3 fruit fly cellular contexts compared by ENCODE assay signal in the genomic region with DNA sequence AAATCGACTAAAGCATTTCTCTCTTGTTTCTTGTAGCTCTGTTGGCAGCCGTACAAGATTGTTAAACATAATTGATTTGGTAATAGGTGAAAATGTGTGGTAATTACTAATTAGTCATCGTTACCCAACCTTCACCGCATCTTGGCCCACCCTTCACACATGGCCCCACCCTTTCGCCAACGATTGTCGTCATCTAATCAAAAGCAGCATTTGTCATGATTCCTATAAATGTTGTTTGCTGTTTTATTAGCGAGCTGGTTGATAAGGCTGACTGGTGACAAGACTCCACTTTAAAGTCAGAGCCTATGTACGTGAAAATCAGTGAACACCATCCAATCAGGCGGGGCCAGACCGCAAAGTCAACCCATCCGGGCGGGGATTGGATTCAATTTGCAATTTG.
TF ChIP-seq lines count a peak whose summit lies in the region.

No protein-coding gene starts in this region.

- TF ChIP-seq CTCF in whole organism, embryonic (GFP tag; optimal IDR thresholded peaks at IDR 0.05; lab: Kevin White, UChicago): no peak

TF ChIP-seq in whole organism, adult, 20 proteins besides CTCF, POLR2A, EP300 and RAD21:
- no peak for TF ChIP-seq cnc (optimal IDR thresholded peaks at IDR 0.05; lab: Kevin White, UChicago)
- peak; percentile 17 for TF ChIP-seq CG33017 (tag; optimal IDR thresholded peaks at IDR 0.05; lab: Kevin White, UChicago)
- peak; percentile 29 for TF ChIP-seq cic (GFP tag; optimal IDR thresholded peaks at IDR 0.05; lab: Kevin White, UChicago)
TF ChIP-seq in whole organism, adult: peak in this region for 2.

TF ChIP-seq in whole organism, embryonic, 481 proteins besides CTCF, POLR2A, EP300 and RAD21 (continues in another document):
- no peak for TF ChIP-seq CG15696 (tag; optimal IDR thresholded peaks at IDR 0.05; lab: Kevin White, UChicago)
- TF ChIP-seq PHDP (tag; optimal IDR thresholded peaks at IDR 0.05; lab: Kevin White, UChicago): no peak
- no peak for TF ChIP-seq CG17912 (GFP tag; optimal IDR thresholded peaks at IDR 0.05; lab: Kevin White, UChicago)
- no peak for TF ChIP-seq chinmo (GFP tag; IDR thresholded peaks at IDR 0.05; lab: Robert Waterston, UW; ENCODE audit: partially characterized antibody)
- no peak for TF ChIP-seq bowl (GFP tag; IDR thresholded peaks at IDR 0.05; lab: Robert Waterston, UW)
- no peak for TF ChIP-seq abd-A (tag; optimal IDR thresholded peaks at IDR 0.05; lab: Kevin White, UChicago)
- TF ChIP-seq ttk (GFP tag; IDR thresholded peaks at IDR 0.05; lab: Robert Waterston, UW): no peak
- TF ChIP-seq HHEX (GFP tag; optimal IDR thresholded peaks at IDR 0.05; lab: Kevin White, UChicago): no peak
- TF ChIP-seq CG2712 (tag; optimal IDR thresholded peaks at IDR 0.05; lab: Kevin White, UChicago): no peak
- TF ChIP-seq vvl (GFP tag; IDR thresholded peaks at IDR 0.05; lab: Robert Waterston, UW): no peak
- TF ChIP-seq BtbVII (GFP tag; optimal IDR thresholded peaks at IDR 0.05; lab: Kevin White, UChicago): no peak
- TF ChIP-seq jing (GFP tag; optimal IDR thresholded peaks at IDR 0.05; lab: Kevin White, UChicago): no peak
- TF ChIP-seq Camta (GFP tag; optimal IDR thresholded peaks at IDR 0.05; lab: Kevin White, UChicago): no peak
- TF ChIP-seq mirr (GFP tag; optimal IDR thresholded peaks at IDR 0.05; lab: Kevin White, UChicago): peak; percentile 38
- TF ChIP-seq CG34224 (GFP tag; IDR thresholded peaks at IDR 0.05; lab: Robert Waterston, UW; ENCODE audit: partially characterized antibody): peak; percentile 24; the same call in 1 of the 3 replicates
- TF ChIP-seq HmgD (GFP tag; optimal IDR thresholded peaks at IDR 0.05; lab: Kevin White, UChicago): no peak
- no peak for TF ChIP-seq pzg (GFP tag; optimal IDR thresholded peaks at IDR 0.05; lab: Kevin White, UChicago)
- no peak for TF ChIP-seq D19A (tag; optimal IDR thresholded peaks at IDR 0.05; lab: Kevin White, UChicago)
- no peak for TF ChIP-seq so (GFP tag; IDR thresholded peaks at IDR 0.05; lab: Robert Waterston, UW)
- TF ChIP-seq zfh1 (GFP tag; IDR thresholded peaks at IDR 0.05; lab: Robert Waterston, UW): no peak
- no peak for TF ChIP-seq CG8290 (GFP tag; optimal IDR thresholded peaks at IDR 0.05; lab: Kevin White, UChicago)
- peak in 1 of 2 experiments; percentile 10 for TF ChIP-seq CG8290 (tag; optimal IDR thresholded peaks at IDR 0.05; lab: Kevin White, UChicago)
- no peak for TF ChIP-seq C15 (GFP tag; IDR thresholded peaks at IDR 0.05; lab: Robert Waterston, UW)
- peak; percentile 44 for TF ChIP-seq sug (tag; optimal IDR thresholded peaks at IDR 0.05; lab: Kevin White, UChicago)
- no peak for TF ChIP-seq CG3838 (GFP tag; optimal IDR thresholded peaks at IDR 0.05; lab: Kevin White, UChicago)
- TF ChIP-seq CG17361 (GFP tag; IDR thresholded peaks at IDR 0.05; lab: Robert Waterston, UW): no peak
- TF ChIP-seq CG7963 (GFP tag; IDR thresholded peaks at IDR 0.05; lab: Robert Waterston, UW; ENCODE audit: partially characterized antibody): 0 out of 3 replicates have a peak, but pooled peaks have one; percentile 22
- no peak for TF ChIP-seq inv (GFP tag; IDR thresholded peaks at IDR 0.05; lab: Robert Waterston, UW; ENCODE audit: partially characterized antibody)
- no peak for TF ChIP-seq CG6175 (GFP tag; IDR thresholded peaks at IDR 0.05; lab: Robert Waterston, UW)
- no peak for TF ChIP-seq CG4707 (GFP tag; optimal IDR thresholded peaks at IDR 0.05; lab: Kevin White, UChicago)
- no peak for TF ChIP-seq chn (GFP tag; optimal IDR thresholded peaks at IDR 0.05; lab: Kevin White, UChicago)
- no peak for TF ChIP-seq CG7372 (GFP tag; IDR thresholded peaks at IDR 0.05; lab: Robert Waterston, UW)
- no peak for TF ChIP-seq org-1 (GFP tag; optimal IDR thresholded peaks at IDR 0.05; lab: Kevin White, UChicago)
- TF ChIP-seq sim (GFP tag; IDR thresholded peaks at IDR 0.05; lab: Robert Waterston, UW): no peak
- TF ChIP-seq CG32767 (GFP tag; IDR thresholded peaks at IDR 0.05; lab: Robert Waterston, UW): no peak
- no peak for TF ChIP-seq CG4617 (GFP tag; optimal IDR thresholded peaks at IDR 0.05; lab: Kevin White, UChicago; ENCODE audit: borderline replicate concordance)
- TF ChIP-seq Pdp1 (GFP tag; optimal IDR thresholded peaks at IDR 0.05; lab: Kevin White, UChicago): peak in 1 of 2 experiments; percentile 16
- TF ChIP-seq salm (tag; optimal IDR thresholded peaks at IDR 0.05; lab: Kevin White, UChicago): no peak
- TF ChIP-seq CG1024 (GFP tag; IDR thresholded peaks at IDR 0.05; lab: Robert Waterston, UW): no peak
- TF ChIP-seq pfk (GFP tag; optimal IDR thresholded peaks at IDR 0.05; lab: Kevin White, UChicago): no peak
- TF ChIP-seq CG4282 (GFP tag; optimal IDR thresholded peaks at IDR 0.05; lab: Kevin White, UChicago): no peak
- no peak for TF ChIP-seq Stat92E (GFP tag; optimal IDR thresholded peaks at IDR 0.05; lab: Kevin White, UChicago)

TF ChIP-seq in whole organism, prepupa, 60 proteins besides CTCF, POLR2A, EP300 and RAD21:
- TF ChIP-seq dac (GFP tag; optimal IDR thresholded peaks at IDR 0.05; lab: Kevin White, UChicago): no peak
- TF ChIP-seq vri (GFP tag; optimal IDR thresholded peaks at IDR 0.05; lab: Kevin White, UChicago): peak; percentile 47
